Worm (Caenorhabditis elegans): ENCODE data around the gene K04A8.20.

K04A8.20 gene

DNA sequence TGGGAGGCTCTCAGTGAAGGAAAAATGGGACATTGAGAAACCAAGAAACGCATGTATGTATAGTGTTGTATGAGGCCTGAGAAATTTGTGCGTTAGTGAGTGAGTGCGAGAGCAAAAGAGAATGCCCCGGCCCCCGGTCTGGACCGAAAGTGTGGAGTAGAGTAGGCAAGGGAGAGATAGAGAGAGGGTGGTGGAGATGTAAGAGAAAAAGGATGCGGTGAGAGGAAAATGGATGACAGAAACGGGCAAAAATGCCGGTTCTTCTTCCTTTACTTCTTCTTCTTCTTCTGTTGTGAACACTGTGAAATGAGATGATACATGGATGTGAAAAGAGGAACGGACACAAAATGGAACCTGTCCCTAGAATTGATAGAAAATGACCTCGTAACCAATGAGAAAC lies 10.9 kb upstream of the K04A8.20 start:
- TF ChIP-seq hlh-6 (tag; optimal IDR thresholded peaks at IDR 0.05) (peak; percentile 3), ceh-31 (tag; optimal IDR thresholded peaks at IDR 0.05) (peak; percentile 32), npax-4 (tag; optimal IDR thresholded peaks at IDR 0.05) (no peak), pha-2 (tag; optimal IDR thresholded peaks at IDR 0.05) (no peak), nfya-1 (tag; optimal IDR thresholded peaks at IDR 0.05) (peak; percentile 13), tbx-7 (tag; optimal IDR thresholded peaks at IDR 0.05) (no peak), ceh-14 (tag; optimal IDR thresholded peaks at IDR 0.05) (no peak), C38D4.7 (GFP tag; optimal IDR thresholded peaks at IDR 0.05) (no peak), unc-55 (GFP tag; optimal IDR thresholded peaks at IDR 0.05) (no peak), ceh-18 (tag; optimal IDR thresholded peaks at IDR 0.05) (peak; percentile 45), unc-42 (tag; optimal IDR thresholded peaks at IDR 0.05) (peak; percentile 32), ceh-48 (tag; optimal IDR thresholded peaks at IDR 0.05) (no peak), C08G9.2 (tag; optimal IDR thresholded peaks at IDR 0.05) (peak; percentile 30), ceh-45 (GFP tag; IDR thresholded peaks at IDR 0.05) (0 out of 2 replicates have a peak, but pooled peaks have one; percentile 29)

DNA sequence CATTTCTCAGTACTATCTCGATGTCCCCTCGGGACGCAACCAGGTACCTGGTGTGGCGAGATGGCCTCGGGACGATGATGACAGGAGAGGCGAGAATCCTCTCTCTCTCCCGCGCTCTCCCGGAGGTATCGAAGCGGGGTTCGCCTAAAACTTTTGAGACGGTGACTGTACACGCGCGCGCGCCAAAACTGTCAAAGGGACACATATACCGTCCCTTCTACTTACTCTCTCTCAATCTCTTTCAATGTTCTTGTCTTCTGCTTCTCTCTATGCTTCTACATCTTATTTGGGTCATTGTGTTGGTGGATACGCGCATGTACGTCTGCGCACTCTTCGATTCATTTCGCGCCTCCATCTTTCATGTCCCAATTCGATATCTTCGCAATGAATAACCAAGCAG lies 7.4 kb upstream of the K04A8.20 start:
- TF ChIP-seq nhr-11 (tag; optimal IDR thresholded peaks at IDR 0.05) (no peak), hlh-30 (tag; optimal IDR thresholded peaks at IDR 0.05; ENCODE audit: insufficient read depth) (no peak), ceh-18 (tag; optimal IDR thresholded peaks at IDR 0.05) (no peak), fkh-6 (tag; optimal IDR thresholded peaks at IDR 0.05) (no peak), ceh-30 (tag; optimal IDR thresholded peaks at IDR 0.05) (no peak), ceh-22 (tag; optimal IDR thresholded peaks at IDR 0.05) (no peak), npax-4 (tag; optimal IDR thresholded peaks at IDR 0.05) (no peak), tbx-2 (tag; optimal IDR thresholded peaks at IDR 0.05) (peak; percentile 32), pros-1 (tag; optimal IDR thresholded peaks at IDR 0.05) (peak; percentile 58), hlh-6 (tag; optimal IDR thresholded peaks at IDR 0.05) (no peak), K09A11.1 (tag; optimal IDR thresholded peaks at IDR 0.05; ENCODE audit: insufficient read depth) (no peak), pha-4 (tag; optimal IDR thresholded peaks at IDR 0.05) (no peak), hlh-15 (tag; optimal IDR thresholded peaks at IDR 0.05) (no peak), T23F11.4 (GFP tag; optimal IDR thresholded peaks at IDR 0.05) (peak; percentile 37), ref-2 (tag; optimal IDR thresholded peaks at IDR 0.05) (peak; percentile 55)

ce11 chrV:6544999-6545398 lies 4.2 kb upstream of the K04A8.20 start:
- no peak for TF ChIP-seq nhr-232 (tag; optimal IDR thresholded peaks at IDR 0.05)
- no peak for TF ChIP-seq ets-4 (tag; optimal IDR thresholded peaks at IDR 0.05)
- TF ChIP-seq hlh-30 (tag; optimal IDR thresholded peaks at IDR 0.05; ENCODE audit: insufficient read depth), result no peak
- TF ChIP-seq ceh-30 (tag; optimal IDR thresholded peaks at IDR 0.05), result no peak
- peak; percentile 61 for TF ChIP-seq ref-2 (tag; optimal IDR thresholded peaks at IDR 0.05)
- TF ChIP-seq tbx-2 (tag; optimal IDR thresholded peaks at IDR 0.05), result peak; percentile 41
- no peak for TF ChIP-seq che-1 (tag; optimal IDR thresholded peaks at IDR 0.05)
- no peak for TF ChIP-seq pag-3 (tag; optimal IDR thresholded peaks at IDR 0.05; ENCODE audit: borderline replicate concordance)
- TF ChIP-seq F13H6.1 (tag; optimal IDR thresholded peaks at IDR 0.05), result no peak

DNA sequence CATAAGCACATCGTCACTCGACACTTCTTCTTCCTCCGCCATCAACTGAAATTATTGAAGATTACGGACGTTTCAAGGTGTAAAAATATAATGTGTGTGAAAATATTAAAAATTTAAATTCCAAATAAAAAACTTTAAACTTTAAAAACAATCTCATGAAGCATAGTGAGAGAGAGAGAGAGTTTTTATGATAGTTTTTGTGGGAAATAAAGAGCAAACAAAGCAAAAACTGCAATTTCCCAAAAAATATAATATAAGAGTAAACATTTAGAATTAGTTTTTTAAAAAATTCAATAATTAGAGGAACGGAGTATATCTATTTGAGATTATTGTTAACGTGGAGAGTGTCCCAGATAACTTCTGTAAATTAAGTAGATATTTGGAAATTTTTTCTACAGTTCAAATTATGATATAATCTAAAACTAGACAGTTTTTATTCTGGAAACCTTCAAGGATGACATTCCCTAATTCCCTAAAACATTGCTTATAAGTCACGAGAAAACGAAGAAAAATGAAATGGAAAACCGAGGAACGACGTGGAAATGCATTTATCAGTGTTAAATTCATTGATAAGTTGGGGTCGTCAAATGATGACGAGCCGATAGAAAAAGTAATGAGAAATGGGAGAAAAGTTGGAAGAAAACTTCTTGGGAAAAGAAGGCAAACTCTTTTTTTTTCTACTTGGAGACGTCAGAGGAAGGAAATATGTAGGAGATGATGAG lies 2.6 kb upstream of the K04A8.20 start, which contains the start of gene dre-1:
TSS of gene dre-1 (minus strand) at position 51 of the 722 bp plus-strand sequence.
- TF ChIP-seq lin-11 (tag; optimal IDR thresholded peaks at IDR 0.05), result no peak

- no peak for TF ChIP-seq C08G9.2 (tag; optimal IDR thresholded peaks at IDR 0.05)
- no peak for TF ChIP-seq nfya-1 (tag; optimal IDR thresholded peaks at IDR 0.05)
- TF ChIP-seq ceh-48 (tag; optimal IDR thresholded peaks at IDR 0.05), result no peak
- TF ChIP-seq sdc-2 (tag; optimal IDR thresholded peaks at IDR 0.05), result no peak
- TF ChIP-seq hlh-6 (tag; optimal IDR thresholded peaks at IDR 0.05), result no peak
- TF ChIP-seq ahr-1 (tag; optimal IDR thresholded peaks at IDR 0.05), result no peak
- no peak for TF ChIP-seq zip-5 (tag; optimal IDR thresholded peaks at IDR 0.05)
- no peak for TF ChIP-seq ceh-45 (GFP tag; IDR thresholded peaks at IDR 0.05)
- no peak for TF ChIP-seq nhr-232 (tag; optimal IDR thresholded peaks at IDR 0.05)
- no peak for TF ChIP-seq pax-1 (tag; optimal IDR thresholded peaks at IDR 0.05)
- TF ChIP-seq lin-11 (tag; optimal IDR thresholded peaks at IDR 0.05), result no peak
- TF ChIP-seq ama-1 (optimal IDR thresholded peaks at IDR 0.05), result no peak
- no peak for TF ChIP-seq lim-6 (tag; optimal IDR thresholded peaks at IDR 0.05)
- TF ChIP-seq pros-1 (tag; optimal IDR thresholded peaks at IDR 0.05), result no peak
- no peak for TF ChIP-seq K02D7.2 (tag; optimal IDR thresholded peaks at IDR 0.05)
- TF ChIP-seq ceh-18 (tag; optimal IDR thresholded peaks at IDR 0.05), result no peak
- TF ChIP-seq C38D4.7 (GFP tag; optimal IDR thresholded peaks at IDR 0.05), result no peak
- TF ChIP-seq pqm-1 (tag; optimal IDR thresholded peaks at IDR 0.05), result no peak
Measured at ce11 chrV:6548309-6548708, 939 bp upstream of the K04A8.20 start.
